Worm (Caenorhabditis elegans): ENCODE results near the gene srd-42.

srd-42 gene

DNA sequence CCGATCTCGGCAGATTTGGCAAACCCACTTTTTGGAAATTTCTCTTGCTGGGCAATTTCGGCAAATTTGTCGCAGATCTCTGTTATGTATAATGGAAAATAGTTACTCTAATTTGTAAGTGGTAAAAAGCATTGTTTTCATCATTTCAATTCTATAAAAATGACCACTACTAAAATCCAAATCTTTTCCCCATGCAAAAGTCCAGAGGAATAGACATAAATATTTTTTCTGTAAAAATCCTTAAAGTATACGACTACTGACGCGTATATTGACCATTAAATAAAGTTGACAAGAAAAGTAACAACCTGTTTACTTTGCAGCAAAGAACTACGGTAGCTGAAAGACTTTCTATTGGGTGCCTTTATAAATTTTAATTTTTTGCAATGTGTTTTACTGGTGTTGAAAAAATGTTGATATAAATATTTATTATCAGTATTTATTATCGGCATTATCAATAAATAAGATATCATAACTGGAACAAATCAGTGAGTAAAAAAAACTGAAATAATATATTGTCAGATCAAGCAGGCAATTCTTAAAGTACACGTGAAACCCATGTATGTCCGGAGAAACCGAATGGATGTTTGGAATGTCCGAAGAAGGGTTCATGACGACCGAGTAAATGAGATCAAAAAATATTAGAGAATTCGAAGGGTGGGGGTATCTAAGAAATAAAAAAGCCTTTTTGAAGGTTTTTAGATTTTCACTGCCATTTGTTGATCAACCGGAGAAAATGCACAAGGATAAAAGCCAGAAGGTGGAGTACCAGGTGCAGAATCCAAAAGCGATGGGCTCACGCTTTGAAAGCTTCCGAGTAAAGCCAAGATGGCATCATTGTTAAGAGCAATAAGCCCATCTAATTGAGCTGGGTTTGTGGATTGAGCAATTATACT lies 46.2 kb upstream of the srd-42 start (continued):
- TF ChIP-seq Y55F3AM.14 (GFP tag; optimal IDR thresholded peaks at IDR 0.05): peak; percentile 71
- peak; percentile 88 for TF ChIP-seq ama-1 (optimal IDR thresholded peaks at IDR 0.05)
- TF ChIP-seq nhr-129 (tag; optimal IDR thresholded peaks at IDR 0.05): no peak
- no peak for TF ChIP-seq snpc-4 (tag; optimal IDR thresholded peaks at IDR 0.05)
- TF ChIP-seq nhr-237 (tag; optimal IDR thresholded peaks at IDR 0.05): no peak
- no peak for TF ChIP-seq ZK546.5 (tag; optimal IDR thresholded peaks at IDR 0.05)
- no peak for TF ChIP-seq egl-27 (tag; optimal IDR thresholded peaks at IDR 0.05)
- TF ChIP-seq blmp-1 (tag; optimal IDR thresholded peaks at IDR 0.05; ENCODE audit: insufficient read depth): no peak
- no peak for TF ChIP-seq mdl-1 (tag; optimal IDR thresholded peaks at IDR 0.05)
- TF ChIP-seq skn-1 (tag; optimal IDR thresholded peaks at IDR 0.05): no peak
- TF ChIP-seq sem-4 (tag; optimal IDR thresholded peaks at IDR 0.05): peak; percentile 21
- no peak for TF ChIP-seq nhr-23 (tag; optimal IDR thresholded peaks at IDR 0.05)
- peak; percentile 37 for TF ChIP-seq F13H6.1 (tag; optimal IDR thresholded peaks at IDR 0.05)
- no peak for TF ChIP-seq mbf-1 (tag; optimal IDR thresholded peaks at IDR 0.05)
- TF ChIP-seq unc-55 (GFP tag; optimal IDR thresholded peaks at IDR 0.05): no peak
- peak; percentile 63 for TF ChIP-seq nhr-11 (tag; optimal IDR thresholded peaks at IDR 0.05)
- no peak for TF ChIP-seq unc-39 (tag; optimal IDR thresholded peaks at IDR 0.05)
- TF ChIP-seq nhr-77 (tag; optimal IDR thresholded peaks at IDR 0.05): no peak
- no peak for TF ChIP-seq nhr-12 (tag; optimal IDR thresholded peaks at IDR 0.05)
- no peak for TF ChIP-seq ceh-82 (tag; optimal IDR thresholded peaks at IDR 0.05)
- no peak for TF ChIP-seq ceh-16 (tag; optimal IDR thresholded peaks at IDR 0.05)
- no peak for TF ChIP-seq gmeb-1 (tag; optimal IDR thresholded peaks at IDR 0.05)
- no peak for TF ChIP-seq zag-1 (tag; optimal IDR thresholded peaks at IDR 0.05)

DNA sequence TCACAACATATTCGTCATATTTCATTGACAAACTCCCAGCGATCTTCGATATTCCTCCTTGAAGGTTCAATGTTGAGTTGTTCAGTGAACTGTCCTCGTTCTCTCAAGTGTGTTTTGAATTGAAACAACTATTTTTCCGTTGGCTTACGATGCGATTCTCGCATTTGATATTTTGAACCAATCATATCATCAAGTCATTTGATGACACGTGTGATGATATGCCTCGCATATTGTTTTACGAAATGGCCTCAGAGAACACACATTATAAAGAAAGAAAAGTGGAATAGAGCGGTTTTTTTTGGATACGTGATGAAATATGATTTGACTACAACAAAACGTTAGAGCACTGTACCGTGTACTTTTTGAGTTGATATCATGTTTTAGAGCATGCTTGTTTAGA lies 45.2 kb upstream of the srd-42 start:
- TF ChIP-seq aly-2 (tag; optimal IDR thresholded peaks at IDR 0.05) (no peak), nhr-6 (tag; optimal IDR thresholded peaks at IDR 0.05) (peak; percentile 79), lin-39 (tag; optimal IDR thresholded peaks at IDR 0.05) (no peak), skn-1 (tag; optimal IDR thresholded peaks at IDR 0.05) (peak; percentile 26), sma-9 (GFP tag; optimal IDR thresholded peaks at IDR 0.05) (peak; percentile 95), sma-9 (tag; optimal IDR thresholded peaks at IDR 0.05) (no peak), elt-3 (tag; optimal IDR thresholded peaks at IDR 0.05) (no peak), Y55F3AM.14 (GFP tag; optimal IDR thresholded peaks at IDR 0.05) (no peak), C34F6.9 (tag; optimal IDR thresholded peaks at IDR 0.05) (peak; percentile 55), lsy-2 (tag; optimal IDR thresholded peaks at IDR 0.05) (peak in 1 of 2 experiments; percentile 73), crh-2 (tag; optimal IDR thresholded peaks at IDR 0.05) (peak; percentile 93), mbf-1 (tag; optimal IDR thresholded peaks at IDR 0.05) (no peak), fos-1 (tag; optimal IDR thresholded peaks at IDR 0.05) (peak; percentile 33), F13H6.1 (tag; optimal IDR thresholded peaks at IDR 0.05) (peak; percentile 46), sma-3 (GFP tag; optimal IDR thresholded peaks at IDR 0.05) (peak; percentile 86), nhr-21 (tag; optimal IDR thresholded peaks at IDR 0.05) (peak; percentile 94), gmeb-1 (tag; optimal IDR thresholded peaks at IDR 0.05) (peak; percentile 51), lin-13 (GFP tag; optimal IDR thresholded peaks at IDR 0.05) (no peak), unc-62 (GFP tag; optimal IDR thresholded peaks at IDR 0.05) (no peak), blmp-1 (tag; optimal IDR thresholded peaks at IDR 0.05; ENCODE audit: insufficient read depth) (peak; percentile 72), lin-11 (tag; optimal IDR thresholded peaks at IDR 0.05) (no peak), nhr-129 (tag; optimal IDR thresholded peaks at IDR 0.05) (peak; percentile 96), ztf-4 (tag; optimal IDR thresholded peaks at IDR 0.05) (peak; percentile 32), mdl-1 (tag; optimal IDR thresholded peaks at IDR 0.05) (peak in 1 of 2 experiments; percentile 39), ceh-82 (tag; optimal IDR thresholded peaks at IDR 0.05) (no peak)

DNA sequence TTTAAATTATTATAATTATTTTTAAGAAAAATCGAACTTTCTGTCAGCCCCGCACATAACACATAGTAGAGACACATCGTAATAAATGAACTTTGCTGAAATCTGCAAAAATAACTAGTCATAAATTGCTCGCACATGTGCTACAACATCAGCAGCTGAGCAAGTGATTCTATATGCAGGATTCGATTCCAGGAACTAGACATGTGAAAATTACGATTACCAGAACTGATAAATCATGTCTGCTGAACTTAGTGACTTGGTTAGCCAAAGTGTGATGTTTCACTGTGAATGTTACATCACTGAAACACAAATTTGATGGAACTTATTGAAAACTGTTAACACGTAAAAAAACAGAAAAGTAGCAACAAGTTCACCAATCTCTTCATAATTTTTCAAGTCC lies 44.0 kb upstream of the srd-42 start:
- TF ChIP-seq sma-9 (GFP tag; optimal IDR thresholded peaks at IDR 0.05) (peak; percentile 8), sma-9 (tag; optimal IDR thresholded peaks at IDR 0.05) (no peak), sem-4 (tag; optimal IDR thresholded peaks at IDR 0.05) (no peak)

Data from whole organism, L2 larva.